Worm (Caenorhabditis elegans) whole organism, L3 larva: ENCODE results near the gene zipt-16.
"Not testable (repeated sequence)": the region's sequence is repeated elsewhere in the genome, so short reads cannot be mapped to it uniquely, and the experiment has no call there.

Experiments
- R02D3.7 ChIP-seq: fragments of 150-350 bp; optimal IDR thresholded peaks from 2 replicates; lab custom pipeline; 2014; ENCODE audit warnings: missing biosample characterization, missing genetic modification characterization
- egl-5 ChIP-seq: fragments of 150-350 bp; optimal IDR thresholded peaks from 2 replicates; lab custom pipeline; 2017; ENCODE audit warnings: missing biosample characterization, missing genetic modification reagents, missing genetic modification characterization, inconsistent platforms
- fkh-10 ChIP-seq: sonication (generic microtip); optimal IDR thresholded peaks from 2 replicates; lab custom pipeline; 2017; ENCODE audit warnings: missing biosample characterization, missing genetic modification reagents, missing genetic modification characterization
- hmg-11 ChIP-seq: sonication (generic microtip); optimal IDR thresholded peaks from 2 replicates; lab custom pipeline; 2016; ENCODE audit warnings: missing genetic modification characterization, missing compliant biosample characterization
- lin-39 ChIP-seq: fragments of 150-350 bp; optimal IDR thresholded peaks from 2 replicates; lab custom pipeline; 2018; ENCODE audit warnings: missing biosample characterization, missing genetic modification reagents, missing genetic modification characterization
- nfya-1 ChIP-seq: sonication (generic microtip); optimal IDR thresholded peaks from 2 replicates; lab custom pipeline; 2017; ENCODE audit warnings: missing genetic modification characterization, mild to moderate bottlenecking, missing compliant biosample characterization, antibody characterized with exemption, moderate library complexity; ENCODE audit not compliant: insufficient read depth
- nhr-237 ChIP-seq: fragments of 150-350 bp; optimal IDR thresholded peaks from 2 replicates; lab custom pipeline; 2014; ENCODE audit warnings: missing biosample characterization, missing genetic modification characterization
- nhr-25 ChIP-seq: sonication (generic microtip); optimal IDR thresholded peaks from 2 replicates; lab custom pipeline; 2017; ENCODE audit warnings: missing biosample characterization, missing genetic modification characterization
- nhr-76 ChIP-seq: fragments of 150-350 bp; sonication (generic microtip); optimal IDR thresholded peaks from 5 replicates; lab custom pipeline; 2014; ENCODE audit warnings: missing biosample characterization, missing genetic modification characterization
- nhr-77 ChIP-seq: fragments of 150-350 bp; optimal IDR thresholded peaks from 2 replicates; lab custom pipeline; 2014; ENCODE audit warnings: missing biosample characterization, missing genetic modification characterization
- tbx-2 ChIP-seq: sonication (generic microtip); optimal IDR thresholded peaks from 2 replicates; lab custom pipeline; 2016; ENCODE audit warnings: mild to moderate bottlenecking, missing genetic modification characterization, missing compliant biosample characterization
- unc-39 ChIP-seq: sonication (generic microtip); optimal IDR thresholded peaks from 4 replicates; lab custom pipeline; 2017; ENCODE audit warnings: missing biosample characterization, missing genetic modification characterization

DNA sequence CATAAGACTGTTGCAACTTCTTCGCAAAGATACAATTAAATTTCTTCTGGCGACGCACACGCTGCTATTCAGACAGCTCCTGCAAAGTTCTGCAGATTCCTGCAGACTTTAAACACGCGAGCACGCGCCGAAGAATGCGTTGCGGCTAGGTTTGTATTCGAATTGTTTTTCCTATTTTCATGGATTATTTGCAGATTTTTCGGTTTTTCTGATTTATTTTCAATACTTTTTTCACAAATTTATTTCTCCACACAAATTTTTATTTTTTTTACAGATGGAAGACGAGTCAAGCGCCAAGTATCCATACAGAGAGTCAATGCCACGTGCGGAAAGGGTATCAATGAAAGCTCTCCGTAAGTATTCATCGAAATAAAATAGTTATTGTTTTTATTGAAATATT lies 12.8 kb downstream of the zipt-16 start, which contains the start of gene T11F9.7:
- TF ChIP-seq fkh-10 (GFP tag; lab: Kevin White, UChicago); egl-5; nhr-237 (tag; lab: Kevin White, UChicago); nhr-25; nhr-77 (tag; lab: Kevin White, UChicago); nhr-76 (tag; lab: Kevin White, UChicago); tbx-2; R02D3.7 (tag; lab: Kevin White, UChicago); unc-39 (tag; lab: Kevin White, UChicago); hmg-11 (tag; lab: Kevin White, UChicago); nfya-1; lin-39 (tag; lab: Kevin White, UChicago): not testable (repeated sequence)
